Fruit fly (Drosophila melanogaster) whole organism, prepupa: ENCODE results near the gene CG3386.

Experiments
- CG10631 ChIP-seq: fragments of 200-800 bp; sonication (Bioruptor generic); optimal IDR thresholded peaks from 2 replicates; lab custom pipeline; 2016; ENCODE audit warnings: missing biosample characterization, missing genetic modification characterization
- CG11762 ChIP-seq: fragments of 200-800 bp; sonication (Bioruptor generic); optimal IDR thresholded peaks from 3 replicates; lab custom pipeline; 2016; ENCODE audit warnings: missing biosample characterization, missing genetic modification characterization; ENCODE audit not compliant: insufficient read depth
- CG11902 ChIP-seq: fragments of 200-800 bp; sonication (Bioruptor generic); optimal IDR thresholded peaks from 3 replicates; lab custom pipeline; 2016; ENCODE audit warnings: missing biosample characterization, missing genetic modification characterization
- CG16779 ChIP-seq: fragments of 200-800 bp; sonication (Bioruptor generic); optimal IDR thresholded peaks from 3 replicates; lab custom pipeline; 2017; ENCODE audit warnings: missing biosample characterization, mild to moderate bottlenecking, missing genetic modification characterization
- CG3032 ChIP-seq: fragments of 200-800 bp; optimal IDR thresholded peaks from 2 replicates; lab custom pipeline; 2019; ENCODE audit warnings: missing biosample characterization, mild to moderate bottlenecking, missing genetic modification characterization, moderate library complexity
- CG31627 ChIP-seq: fragments of 200-800 bp; sonication (Bioruptor generic); optimal IDR thresholded peaks from 3 replicates; lab custom pipeline; 2016; ENCODE audit warnings: missing biosample characterization, missing genetic modification characterization
- CG32006 ChIP-seq: fragments of 200-800 bp; sonication (Bioruptor generic); optimal IDR thresholded peaks from 3 replicates; lab custom pipeline; 2017; ENCODE audit warnings: missing biosample characterization, mild to moderate bottlenecking, missing genetic modification characterization
- CG34406 ChIP-seq: fragments of 200-800 bp; sonication (Bioruptor generic); optimal IDR thresholded peaks from 3 replicates; lab custom pipeline; 2016; ENCODE audit warnings: missing biosample characterization, missing genetic modification characterization
- CG3919 ChIP-seq: fragments of 200-800 bp; sonication (Bioruptor generic); optimal IDR thresholded peaks from 3 replicates; lab custom pipeline; 2016; ENCODE audit warnings: missing biosample characterization, missing genetic modification characterization
- CG4318 ChIP-seq: fragments of 200-800 bp; sonication (Bioruptor generic); optimal IDR thresholded peaks from 3 replicates; lab custom pipeline; 2017; ENCODE audit warnings: missing biosample characterization, mild to moderate bottlenecking, missing genetic modification characterization
- CG6276 ChIP-seq: fragments of 200-800 bp; sonication (Bioruptor generic); optimal IDR thresholded peaks from 2 replicates; lab custom pipeline; 2017; ENCODE audit warnings: missing biosample characterization, mild to moderate bottlenecking, missing genetic modification characterization
- CG6808 ChIP-seq: fragments of 200-800 bp; sonication (Bioruptor generic); optimal IDR thresholded peaks from 3 replicates; lab custom pipeline; 2017; ENCODE audit warnings: missing biosample characterization, missing genetic modification characterization, mild to moderate bottlenecking, moderate library complexity, missing genetic modification reagents
- CG6854 ChIP-seq: fragments of 200-800 bp; sonication (Bioruptor generic); optimal IDR thresholded peaks from 2 replicates; lab custom pipeline; 2017; ENCODE audit warnings: missing biosample characterization, mild to moderate bottlenecking, missing genetic modification characterization
- CG7368 ChIP-seq: fragments of 200-800 bp; sonication (Bioruptor generic); optimal IDR thresholded peaks from 3 replicates; lab custom pipeline; 2016; ENCODE audit warnings: missing biosample characterization, missing genetic modification characterization
- CG8119 ChIP-seq: fragments of 200-800 bp; sonication (Bioruptor generic); IDR thresholded peaks from 3 replicates; pipeline ENCODE4 v1.3.6; 2022; ENCODE audit warnings: missing biosample characterization, missing genetic modification characterization
- CG8319 ChIP-seq: fragments of 200-800 bp; sonication (Bioruptor generic); optimal IDR thresholded peaks from 3 replicates; lab custom pipeline; 2016; ENCODE audit warnings: missing biosample characterization, missing genetic modification characterization
- Eip75B ChIP-seq: fragments of 200-800 bp; sonication (Bioruptor generic); optimal IDR thresholded peaks from 3 replicates; lab custom pipeline; 2016; ENCODE audit warnings: missing biosample characterization, missing genetic modification characterization
- Eip78C ChIP-seq: fragments of 200-800 bp; sonication (Bioruptor generic); peaks from one replicate; lab custom pipeline; 2016; ENCODE audit warnings: missing biosample characterization, missing genetic modification characterization
- Eip93F ChIP-seq: fragments of 200-800 bp; sonication (Bioruptor generic); optimal IDR thresholded peaks from 2 replicates; lab custom pipeline; 2016; ENCODE audit warnings: missing biosample characterization, mild to moderate bottlenecking, missing genetic modification characterization
- Ets21C ChIP-seq: fragments of 200-800 bp; sonication (Bioruptor generic); optimal IDR thresholded peaks from 3 replicates; lab custom pipeline; 2016; ENCODE audit warnings: missing biosample characterization, missing genetic modification characterization
- Ets96B ChIP-seq: fragments of 200-800 bp; optimal IDR thresholded peaks from 2 replicates; lab custom pipeline; 2019; ENCODE audit warnings: missing biosample characterization, mild to moderate bottlenecking, missing genetic modification characterization, moderate library complexity
- Gug ChIP-seq: fragments of 200-800 bp; sonication (Bioruptor generic); IDR thresholded peaks from 2 replicates; pipeline ENCODE4 v1.3.6; 2022; ENCODE audit warnings: missing biosample characterization, missing genetic modification characterization
- Hr39 ChIP-seq: fragments of 200-800 bp; sonication (Bioruptor generic); optimal IDR thresholded peaks from 2 replicates; lab custom pipeline; 2016; ENCODE audit warnings: missing biosample characterization, missing genetic modification characterization
- Hr4 ChIP-seq: fragments of 200-800 bp; sonication (Bioruptor generic); optimal IDR thresholded peaks from 3 replicates; lab custom pipeline; 2016; ENCODE audit warnings: missing biosample characterization, missing genetic modification characterization
- Met ChIP-seq: fragments of 200-800 bp; sonication (Bioruptor generic); optimal IDR thresholded peaks from 3 replicates; lab custom pipeline; 2016; ENCODE audit warnings: missing biosample characterization, missing genetic modification characterization
- OdsH ChIP-seq: fragments of 200-800 bp; sonication (Bioruptor generic); optimal IDR thresholded peaks from 3 replicates; lab custom pipeline; 2016; ENCODE audit warnings: missing biosample characterization, missing genetic modification characterization
- Smox ChIP-seq: fragments of 200-800 bp; sonication (Bioruptor generic); optimal IDR thresholded peaks from 3 replicates; lab custom pipeline; 2016; ENCODE audit warnings: missing biosample characterization, missing genetic modification characterization
- Sox102F ChIP-seq: fragments of 200-800 bp; sonication (Bioruptor generic); optimal IDR thresholded peaks from 2 replicates; lab custom pipeline; 2016; ENCODE audit warnings: missing biosample characterization, mild to moderate bottlenecking, missing genetic modification characterization
- Sox14 ChIP-seq: fragments of 200-800 bp; sonication (Bioruptor generic); optimal IDR thresholded peaks from 3 replicates; lab custom pipeline; 2016; ENCODE audit warnings: missing biosample characterization, missing genetic modification characterization
- acj6 ChIP-seq: fragments of 200-800 bp; sonication (Bioruptor generic); optimal IDR thresholded peaks from 3 replicates; lab custom pipeline; 2016; ENCODE audit warnings: missing biosample characterization, missing genetic modification characterization
- cyc ChIP-seq: fragments of 200-800 bp; sonication (Bioruptor generic); optimal IDR thresholded peaks from 3 replicates; lab custom pipeline; 2016; ENCODE audit warnings: missing biosample characterization, missing genetic modification characterization
- dac ChIP-seq: fragments of 200-800 bp; sonication (Bioruptor generic); optimal IDR thresholded peaks from 2 replicates; lab custom pipeline; 2017; ENCODE audit warnings: missing biosample characterization, mild to moderate bottlenecking, missing genetic modification characterization
- eg ChIP-seq: fragments of 200-800 bp; sonication (Bioruptor generic); IDR thresholded peaks from 3 replicates; pipeline ENCODE4 v1.3.6; 2022; ENCODE audit warnings: missing biosample characterization, missing genetic modification characterization
- esn ChIP-seq: fragments of 200-800 bp; sonication (Bioruptor generic); optimal IDR thresholded peaks from 2 replicates; lab custom pipeline; 2016; ENCODE audit warnings: missing biosample characterization, mild to moderate bottlenecking, missing genetic modification characterization, moderate library complexity
- fd59A ChIP-seq: fragments of 200-800 bp; sonication (Bioruptor generic); optimal IDR thresholded peaks from 2 replicates; lab custom pipeline; 2017; ENCODE audit warnings: missing biosample characterization, mild to moderate bottlenecking, missing genetic modification characterization, missing genetic modification reagents
- fd85E ChIP-seq: fragments of 200-800 bp; sonication (Bioruptor generic); optimal IDR thresholded peaks from 3 replicates; lab custom pipeline; 2016; ENCODE audit warnings: missing biosample characterization, missing genetic modification characterization
- fkh ChIP-seq: fragments of 200-800 bp; sonication (Bioruptor generic); optimal IDR thresholded peaks from 3 replicates; lab custom pipeline; 2017; ENCODE audit warnings: missing biosample characterization, mild to moderate bottlenecking, missing genetic modification characterization, moderate library complexity
- lz ChIP-seq: fragments of 200-800 bp; sonication (Bioruptor generic); optimal IDR thresholded peaks from 3 replicates; lab custom pipeline; 2016; ENCODE audit warnings: missing biosample characterization, missing genetic modification characterization
- net ChIP-seq: fragments of 200-800 bp; sonication (Bioruptor generic); optimal IDR thresholded peaks from 3 replicates; lab custom pipeline; 2016; ENCODE audit warnings: missing biosample characterization, missing genetic modification characterization
- salr ChIP-seq, 2 experiments: fragments of 200-800 bp; sonication (Bioruptor generic); optimal IDR thresholded peaks; 3 replicates each; lab custom pipeline; 2016 to 2018; ENCODE audit warnings: missing biosample characterization in 2 of 2, missing genetic modification characterization in 2 of 2, mild to moderate bottlenecking in 1 of 2
- spab ChIP-seq: fragments of 200-800 bp; sonication (Bioruptor generic); optimal IDR thresholded peaks from 2 replicates; lab custom pipeline; 2017; ENCODE audit warnings: missing biosample characterization, mild to moderate bottlenecking, missing genetic modification characterization, missing genetic modification reagents
- ss ChIP-seq, 2 experiments: fragments of 200-800 bp; sonication (Bioruptor generic); optimal IDR thresholded peaks; 2 replicates in 1 of 2; 3 replicates in 1 of 2; lab custom pipeline; 2017 to 2018; ENCODE audit warnings: mild to moderate bottlenecking in 2 of 2, missing biosample characterization in 2 of 2, missing genetic modification characterization in 2 of 2, moderate library complexity in 1 of 2
- vri ChIP-seq: fragments of 200-800 bp; sonication (Bioruptor generic); optimal IDR thresholded peaks from 3 replicates; lab custom pipeline; 2016; ENCODE audit warnings: missing biosample characterization, mild to moderate bottlenecking, missing genetic modification characterization

Gene CG3386

DNA sequence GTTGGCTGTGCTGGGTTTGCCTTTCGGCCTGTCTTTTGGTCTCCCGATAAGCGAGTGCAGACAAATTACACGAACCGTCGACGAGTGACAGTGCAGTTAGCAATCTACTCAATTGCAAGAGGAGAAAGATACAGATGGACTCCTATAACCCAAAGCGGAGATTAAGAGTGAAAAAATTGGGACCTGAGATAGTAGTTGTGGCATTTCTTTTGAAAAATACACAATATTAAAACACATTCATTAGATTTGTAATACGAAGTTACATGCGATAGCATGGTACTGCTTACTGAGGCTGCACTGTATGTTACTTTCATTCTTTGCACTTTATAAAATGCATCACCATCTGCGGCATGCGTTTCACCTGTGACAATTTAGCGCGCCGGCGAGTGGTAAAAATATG, 44.9 kb upstream of the CG3386 start (continued):
- no peak for TF ChIP-seq net (GFP tag; lab: Kevin White, UChicago)
- TF ChIP-seq CG3919 (GFP tag; lab: Kevin White, UChicago): peak; percentile 20
- TF ChIP-seq CG11762 (GFP tag; lab: Kevin White, UChicago): no peak
- peak; percentile 57 for TF ChIP-seq Smox (GFP tag; lab: Kevin White, UChicago)
- no peak for TF ChIP-seq CG6276
- peak; percentile 60 for TF ChIP-seq Met (GFP tag; lab: Kevin White, UChicago)
- no peak for TF ChIP-seq CG8119 (GFP tag; lab: Robert Waterston, UW)
- TF ChIP-seq, all 60 proteins: peak for 26

- TF ChIP-seq CG11902 (GFP tag; lab: Kevin White, UChicago) (no peak), Hr4 (GFP tag; lab: Kevin White, UChicago) (no peak), CG8319 (GFP tag; lab: Kevin White, UChicago) (no peak), ss (GFP tag; optimal IDR thresholded peaks at IDR 0.05; lab: Kevin White, UChicago) (no peak), CG16779 (tag; lab: Kevin White, UChicago) (no peak), vri (GFP tag; lab: Kevin White, UChicago) (no peak), fd59A (GFP tag; lab: Kevin White, UChicago) (no peak), Hr39 (GFP tag; lab: Kevin White, UChicago) (no peak), cyc (GFP tag; lab: Kevin White, UChicago) (no peak), acj6 (GFP tag; lab: Kevin White, UChicago) (no peak), fd85E (GFP tag; lab: Kevin White, UChicago) (no peak)
Observed at dm6 chr3L:726486-727180, 44.4 kb upstream of the CG3386 start.

DNA sequence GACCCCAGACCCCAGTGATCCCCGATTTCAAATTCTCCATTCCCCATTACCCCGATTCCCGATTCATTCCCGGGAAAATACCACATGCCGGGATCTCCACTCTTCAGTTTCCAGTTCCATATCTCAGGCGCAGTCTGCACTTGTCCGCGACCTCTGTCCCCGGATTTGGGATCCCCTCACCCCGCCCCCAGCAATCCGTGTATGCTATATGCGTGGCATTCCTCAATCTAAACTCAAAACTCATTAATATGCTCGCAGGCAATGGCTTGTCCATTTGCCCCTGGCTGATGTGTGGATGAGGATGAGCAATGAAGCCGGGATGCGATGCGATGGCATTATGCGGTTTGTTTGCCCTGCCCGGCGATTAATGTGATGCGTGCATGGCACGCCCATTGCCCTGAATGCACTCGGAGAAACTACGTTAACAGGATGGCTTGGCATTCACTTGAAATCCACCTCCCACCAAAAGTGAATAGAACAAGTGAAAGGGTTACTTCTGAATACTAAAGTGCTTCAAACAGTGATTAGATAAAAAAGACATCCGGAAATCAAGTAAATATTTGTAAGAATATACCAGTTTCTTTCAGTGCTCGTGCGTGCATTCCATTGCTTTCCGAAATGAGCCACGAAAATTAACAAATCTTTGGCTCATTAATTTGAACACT, 43.4 kb upstream of the CG3386 start:
- TF ChIP-seq Sox14: peak; percentile 80
- peak; percentile 68 for TF ChIP-seq CG7368 (GFP tag; lab: Kevin White, UChicago)
- peak; percentile 88 for TF ChIP-seq lz
- peak; percentile 92 for TF ChIP-seq Eip78C (GFP tag; lab: Kevin White, UChicago)
- TF ChIP-seq CG11902 (GFP tag; lab: Kevin White, UChicago): peak; percentile 71
- TF ChIP-seq Ets21C (GFP tag; lab: Kevin White, UChicago): peak; percentile 84
- 0 out of 3 replicates have a peak, but pooled peaks have one; percentile 14 for TF ChIP-seq eg
- 0 out of 3 replicates have a peak, but pooled peaks have one; percentile 21 for TF ChIP-seq CG8119 (GFP tag; lab: Robert Waterston, UW)
- TF ChIP-seq Eip93F (GFP tag; lab: Kevin White, UChicago): no peak
- peak; percentile 75 for TF ChIP-seq vri (GFP tag; lab: Kevin White, UChicago)
- peak; percentile 74 for TF ChIP-seq Ets96B (tag; lab: Kevin White, UChicago)
- TF ChIP-seq CG4318 (GFP tag; lab: Kevin White, UChicago): no peak
- no peak for TF ChIP-seq Gug (GFP tag; lab: Robert Waterston, UW)
- peak; percentile 26 for TF ChIP-seq CG32006 (GFP tag; lab: Kevin White, UChicago)
- TF ChIP-seq salr (GFP tag; optimal IDR thresholded peaks at IDR 0.05; lab: Kevin White, UChicago): peak; percentile 14 to 38
- TF ChIP-seq spab (GFP tag; lab: Kevin White, UChicago): peak; percentile 63
- no peak for TF ChIP-seq CG16779 (tag; lab: Kevin White, UChicago)
- no peak for TF ChIP-seq dac (GFP tag; lab: Kevin White, UChicago)
- peak; percentile 57 for TF ChIP-seq CG3032 (tag; lab: Kevin White, UChicago)
- TF ChIP-seq cyc (GFP tag; lab: Kevin White, UChicago): peak; percentile 91
- peak; percentile 44 for TF ChIP-seq net (GFP tag; lab: Kevin White, UChicago)
- TF ChIP-seq CG6854: peak; percentile 58
- TF ChIP-seq Sox102F (GFP tag; lab: Kevin White, UChicago): peak; percentile 89
- TF ChIP-seq fd59A (GFP tag; lab: Kevin White, UChicago): peak; percentile 49
- TF ChIP-seq esn (GFP tag; lab: Kevin White, UChicago): peak; percentile 93
- TF ChIP-seq CG6276: no peak
- no peak for TF ChIP-seq fd85E (GFP tag; lab: Kevin White, UChicago)
- TF ChIP-seq Smox (GFP tag; lab: Kevin White, UChicago): peak; percentile 88
- TF ChIP-seq Eip75B: peak; percentile 61
- peak; percentile 69 for TF ChIP-seq CG10631 (GFP tag; lab: Kevin White, UChicago)
- TF ChIP-seq CG31627 (GFP tag; lab: Kevin White, UChicago): peak; percentile 92
- TF ChIP-seq fkh: no peak
- peak; percentile 79 for TF ChIP-seq CG34406 (GFP tag; lab: Kevin White, UChicago)
- peak; percentile 78 for TF ChIP-seq OdsH (GFP tag; lab: Kevin White, UChicago)
- peak; percentile 61 for TF ChIP-seq CG6808
